Fruit fly (Drosophila melanogaster) whole organism, prepupa: ENCODE data around the gene ru.

Experiments
- Blimp-1 ChIP-seq: fragments of 200-800 bp; sonication (Bioruptor generic); optimal IDR thresholded peaks from 3 replicates; lab custom pipeline; 2017; ENCODE audit warnings: missing biosample characterization, missing genetic modification characterization, mild to moderate bottlenecking, moderate library complexity, missing genetic modification reagents
- CG10631 ChIP-seq: fragments of 200-800 bp; sonication (Bioruptor generic); optimal IDR thresholded peaks from 2 replicates; lab custom pipeline; 2016; ENCODE audit warnings: missing biosample characterization, missing genetic modification characterization
- CG11902 ChIP-seq: fragments of 200-800 bp; sonication (Bioruptor generic); optimal IDR thresholded peaks from 3 replicates; lab custom pipeline; 2016; ENCODE audit warnings: missing biosample characterization, missing genetic modification characterization
- CG15336 ChIP-seq: fragments of 200-800 bp; sonication (Bioruptor generic); IDR thresholded peaks from 2 replicates; pipeline ENCODE4 v1.3.6; 2022; ENCODE audit warnings: missing biosample characterization, missing genetic modification characterization
- CG1621 ChIP-seq: fragments of 200-800 bp; sonication (Bioruptor generic); optimal IDR thresholded peaks from 3 replicates; lab custom pipeline; 2018; ENCODE audit warnings: missing biosample characterization, mild to moderate bottlenecking, missing genetic modification characterization
- CG16779 ChIP-seq: fragments of 200-800 bp; sonication (Bioruptor generic); optimal IDR thresholded peaks from 3 replicates; lab custom pipeline; 2017; ENCODE audit warnings: missing biosample characterization, mild to moderate bottlenecking, missing genetic modification characterization
- CG3032 ChIP-seq: fragments of 200-800 bp; optimal IDR thresholded peaks from 2 replicates; lab custom pipeline; 2019; ENCODE audit warnings: missing biosample characterization, mild to moderate bottlenecking, missing genetic modification characterization, moderate library complexity
- CG31627 ChIP-seq: fragments of 200-800 bp; sonication (Bioruptor generic); optimal IDR thresholded peaks from 3 replicates; lab custom pipeline; 2016; ENCODE audit warnings: missing biosample characterization, missing genetic modification characterization
- CG32006 ChIP-seq: fragments of 200-800 bp; sonication (Bioruptor generic); optimal IDR thresholded peaks from 3 replicates; lab custom pipeline; 2017; ENCODE audit warnings: missing biosample characterization, mild to moderate bottlenecking, missing genetic modification characterization
- CG34406 ChIP-seq: fragments of 200-800 bp; sonication (Bioruptor generic); optimal IDR thresholded peaks from 3 replicates; lab custom pipeline; 2016; ENCODE audit warnings: missing biosample characterization, missing genetic modification characterization
- CG3919 ChIP-seq: fragments of 200-800 bp; sonication (Bioruptor generic); optimal IDR thresholded peaks from 3 replicates; lab custom pipeline; 2016; ENCODE audit warnings: missing biosample characterization, missing genetic modification characterization
- CG4318 ChIP-seq: fragments of 200-800 bp; sonication (Bioruptor generic); optimal IDR thresholded peaks from 3 replicates; lab custom pipeline; 2017; ENCODE audit warnings: missing biosample characterization, mild to moderate bottlenecking, missing genetic modification characterization
- CG6276 ChIP-seq: fragments of 200-800 bp; sonication (Bioruptor generic); optimal IDR thresholded peaks from 2 replicates; lab custom pipeline; 2017; ENCODE audit warnings: missing biosample characterization, mild to moderate bottlenecking, missing genetic modification characterization
- CG6792 ChIP-seq: fragments of 200-800 bp; sonication (Bioruptor generic); optimal IDR thresholded peaks from 3 replicates; lab custom pipeline; 2016; ENCODE audit warnings: missing biosample characterization, missing genetic modification characterization
- CG7368 ChIP-seq: fragments of 200-800 bp; sonication (Bioruptor generic); optimal IDR thresholded peaks from 3 replicates; lab custom pipeline; 2016; ENCODE audit warnings: missing biosample characterization, missing genetic modification characterization
- CG8119 ChIP-seq: fragments of 200-800 bp; sonication (Bioruptor generic); IDR thresholded peaks from 3 replicates; pipeline ENCODE4 v1.3.6; 2022; ENCODE audit warnings: missing biosample characterization, missing genetic modification characterization
- CG8319 ChIP-seq: fragments of 200-800 bp; sonication (Bioruptor generic); optimal IDR thresholded peaks from 3 replicates; lab custom pipeline; 2016; ENCODE audit warnings: missing biosample characterization, missing genetic modification characterization
- CG8632 ChIP-seq: fragments of 200-800 bp; sonication (Bioruptor generic); optimal IDR thresholded peaks from 3 replicates; lab custom pipeline; 2016; ENCODE audit warnings: missing biosample characterization, missing genetic modification characterization
- CG9139 ChIP-seq: fragments of 200-800 bp; sonication (Bioruptor generic); optimal IDR thresholded peaks from 3 replicates; lab custom pipeline; 2017; ENCODE audit warnings: missing biosample characterization, mild to moderate bottlenecking, missing genetic modification characterization
- Eip75B ChIP-seq: fragments of 200-800 bp; sonication (Bioruptor generic); optimal IDR thresholded peaks from 3 replicates; lab custom pipeline; 2016; ENCODE audit warnings: missing biosample characterization, missing genetic modification characterization
- Eip78C ChIP-seq: fragments of 200-800 bp; sonication (Bioruptor generic); peaks from one replicate; lab custom pipeline; 2016; ENCODE audit warnings: missing biosample characterization, missing genetic modification characterization
- Eip93F ChIP-seq: fragments of 200-800 bp; sonication (Bioruptor generic); optimal IDR thresholded peaks from 2 replicates; lab custom pipeline; 2016; ENCODE audit warnings: missing biosample characterization, mild to moderate bottlenecking, missing genetic modification characterization
- Ets21C ChIP-seq: fragments of 200-800 bp; sonication (Bioruptor generic); optimal IDR thresholded peaks from 3 replicates; lab custom pipeline; 2016; ENCODE audit warnings: missing biosample characterization, missing genetic modification characterization
- Ets96B ChIP-seq: fragments of 200-800 bp; optimal IDR thresholded peaks from 2 replicates; lab custom pipeline; 2019; ENCODE audit warnings: missing biosample characterization, mild to moderate bottlenecking, missing genetic modification characterization, moderate library complexity
- Gug ChIP-seq: fragments of 200-800 bp; sonication (Bioruptor generic); IDR thresholded peaks from 2 replicates; pipeline ENCODE4 v1.3.6; 2022; ENCODE audit warnings: missing biosample characterization, missing genetic modification characterization
- Hr38 ChIP-seq: sonication (Bioruptor generic); optimal IDR thresholded peaks from 2 replicates; lab custom pipeline; 2016; ENCODE audit warnings: missing biosample characterization, missing genetic modification characterization
- Hr39 ChIP-seq: fragments of 200-800 bp; sonication (Bioruptor generic); optimal IDR thresholded peaks from 2 replicates; lab custom pipeline; 2016; ENCODE audit warnings: missing biosample characterization, missing genetic modification characterization
- Hr4 ChIP-seq: fragments of 200-800 bp; sonication (Bioruptor generic); optimal IDR thresholded peaks from 3 replicates; lab custom pipeline; 2016; ENCODE audit warnings: missing biosample characterization, missing genetic modification characterization
- Lpt ChIP-seq: fragments of 200-800 bp; sonication (Bioruptor generic); optimal IDR thresholded peaks from 3 replicates; lab custom pipeline; 2016; ENCODE audit warnings: missing biosample characterization, missing genetic modification characterization
- Met ChIP-seq: fragments of 200-800 bp; sonication (Bioruptor generic); optimal IDR thresholded peaks from 3 replicates; lab custom pipeline; 2016; ENCODE audit warnings: missing biosample characterization, missing genetic modification characterization
- OdsH ChIP-seq: fragments of 200-800 bp; sonication (Bioruptor generic); optimal IDR thresholded peaks from 3 replicates; lab custom pipeline; 2016; ENCODE audit warnings: missing biosample characterization, missing genetic modification characterization
- Smox ChIP-seq: fragments of 200-800 bp; sonication (Bioruptor generic); optimal IDR thresholded peaks from 3 replicates; lab custom pipeline; 2016; ENCODE audit warnings: missing biosample characterization, missing genetic modification characterization
- Sox102F ChIP-seq: fragments of 200-800 bp; sonication (Bioruptor generic); optimal IDR thresholded peaks from 2 replicates; lab custom pipeline; 2016; ENCODE audit warnings: missing biosample characterization, mild to moderate bottlenecking, missing genetic modification characterization
- Sox14 ChIP-seq: fragments of 200-800 bp; sonication (Bioruptor generic); optimal IDR thresholded peaks from 3 replicates; lab custom pipeline; 2016; ENCODE audit warnings: missing biosample characterization, missing genetic modification characterization
- Sox15 ChIP-seq: fragments of 200-800 bp; sonication (Bioruptor generic); optimal IDR thresholded peaks from 3 replicates; lab custom pipeline; 2016; ENCODE audit warnings: missing biosample characterization, missing genetic modification characterization
- achi ChIP-seq: fragments of 200-800 bp; sonication (Bioruptor generic); optimal IDR thresholded peaks from 3 replicates; lab custom pipeline; 2016; ENCODE audit warnings: missing biosample characterization, missing genetic modification characterization
- acj6 ChIP-seq: fragments of 200-800 bp; sonication (Bioruptor generic); optimal IDR thresholded peaks from 3 replicates; lab custom pipeline; 2016; ENCODE audit warnings: missing biosample characterization, missing genetic modification characterization
- cyc ChIP-seq: fragments of 200-800 bp; sonication (Bioruptor generic); optimal IDR thresholded peaks from 3 replicates; lab custom pipeline; 2016; ENCODE audit warnings: missing biosample characterization, missing genetic modification characterization
- dac ChIP-seq: fragments of 200-800 bp; sonication (Bioruptor generic); optimal IDR thresholded peaks from 2 replicates; lab custom pipeline; 2017; ENCODE audit warnings: missing biosample characterization, mild to moderate bottlenecking, missing genetic modification characterization
- eg ChIP-seq: fragments of 200-800 bp; sonication (Bioruptor generic); IDR thresholded peaks from 3 replicates; pipeline ENCODE4 v1.3.6; 2022; ENCODE audit warnings: missing biosample characterization, missing genetic modification characterization
- fd59A ChIP-seq: fragments of 200-800 bp; sonication (Bioruptor generic); optimal IDR thresholded peaks from 2 replicates; lab custom pipeline; 2017; ENCODE audit warnings: missing biosample characterization, mild to moderate bottlenecking, missing genetic modification characterization, missing genetic modification reagents
- fd85E ChIP-seq: fragments of 200-800 bp; sonication (Bioruptor generic); optimal IDR thresholded peaks from 3 replicates; lab custom pipeline; 2016; ENCODE audit warnings: missing biosample characterization, missing genetic modification characterization
- fkh ChIP-seq: fragments of 200-800 bp; sonication (Bioruptor generic); optimal IDR thresholded peaks from 3 replicates; lab custom pipeline; 2017; ENCODE audit warnings: missing biosample characterization, mild to moderate bottlenecking, missing genetic modification characterization, moderate library complexity
- net ChIP-seq: fragments of 200-800 bp; sonication (Bioruptor generic); optimal IDR thresholded peaks from 3 replicates; lab custom pipeline; 2016; ENCODE audit warnings: missing biosample characterization, missing genetic modification characterization
- pdm3 ChIP-seq: fragments of 200-800 bp; sonication (Bioruptor generic); optimal IDR thresholded peaks from 3 replicates; lab custom pipeline; 2016; ENCODE audit warnings: missing biosample characterization, missing genetic modification characterization
- salr ChIP-seq, 2 experiments: fragments of 200-800 bp; sonication (Bioruptor generic); optimal IDR thresholded peaks; 3 replicates each; lab custom pipeline; 2016 to 2018; ENCODE audit warnings: missing biosample characterization in 2 of 2, missing genetic modification characterization in 2 of 2, mild to moderate bottlenecking in 1 of 2
- spab ChIP-seq: fragments of 200-800 bp; sonication (Bioruptor generic); optimal IDR thresholded peaks from 2 replicates; lab custom pipeline; 2017; ENCODE audit warnings: missing biosample characterization, mild to moderate bottlenecking, missing genetic modification characterization, missing genetic modification reagents
- svp ChIP-seq: fragments of 200-800 bp; sonication (Bioruptor generic); peaks from one replicate; lab custom pipeline; 2016; ENCODE audit warnings: missing biosample characterization, missing genetic modification characterization

ru gene

DNA sequence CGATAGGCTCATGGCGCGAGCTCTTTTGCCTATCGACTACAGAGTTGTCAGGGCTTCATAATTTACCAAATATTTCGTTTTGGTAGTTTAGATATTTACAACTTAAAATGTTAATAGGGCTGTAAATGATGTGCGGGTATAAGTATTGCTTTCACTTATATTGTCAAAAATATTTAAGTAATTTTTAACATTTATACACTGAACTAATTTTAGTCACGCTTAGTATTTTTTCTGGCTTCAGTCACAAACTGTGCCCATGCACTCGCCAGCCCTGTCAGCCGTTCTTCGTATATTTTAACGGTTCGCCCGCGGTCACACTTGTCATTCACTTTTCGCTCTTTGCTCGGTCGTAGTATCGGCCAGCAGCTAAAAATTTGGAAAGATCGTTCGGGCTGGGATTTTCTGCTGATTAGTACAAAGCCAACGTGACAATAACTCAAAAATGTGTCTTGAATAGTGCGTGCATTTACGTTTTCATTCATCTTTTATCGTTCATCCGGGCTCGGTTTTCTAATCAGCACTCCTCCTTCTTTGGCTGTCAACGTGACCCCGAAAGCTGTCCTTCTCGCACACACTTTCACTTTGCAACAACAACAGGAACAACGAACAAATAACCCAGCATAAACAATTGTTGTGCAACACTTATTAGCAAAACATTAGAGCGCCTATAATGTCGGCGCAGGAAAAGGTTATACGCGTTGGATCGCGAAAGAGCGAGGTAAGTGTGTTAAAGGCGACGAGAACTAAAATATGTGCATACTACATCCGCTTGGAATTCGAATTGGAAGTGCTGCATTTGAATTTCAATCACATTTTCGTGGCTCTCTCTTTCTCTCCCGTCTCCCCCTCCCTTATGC is 35.6 kb upstream of the ru start, which contains the start of the genes Hmbs and CG2211 (continued):
- peak; percentile 81 for TF ChIP-seq Ets96B (tag; lab: Kevin White, UChicago)
- peak; percentile 16 for TF ChIP-seq fd85E (GFP tag; lab: Kevin White, UChicago)
- peak; percentile 83 for TF ChIP-seq CG3919 (GFP tag; lab: Kevin White, UChicago)
- TF ChIP-seq fkh (GFP tag; lab: Kevin White, UChicago), result peak; percentile 22
- TF ChIP-seq CG3032 (tag; lab: Kevin White, UChicago), result peak; percentile 83
- TF ChIP-seq dac, result peak; percentile 34
- no peak for TF ChIP-seq OdsH
- no peak for TF ChIP-seq CG8319
- no peak for TF ChIP-seq pdm3 (GFP tag; lab: Kevin White, UChicago)
- peak; percentile 92 for TF ChIP-seq Sox14 (GFP tag; lab: Kevin White, UChicago)

dm6 chr3L:1335428-1335764 is 35.0 kb upstream of the ru start:
- TF ChIP-seq fd59A (GFP tag; lab: Kevin White, UChicago) (no peak), achi (GFP tag; lab: Kevin White, UChicago) (peak; percentile 58), OdsH (peak; percentile 59), CG8119 (GFP tag; lab: Robert Waterston, UW) (peak; percentile 61; the same call in 1 of the 3 replicates), pdm3 (GFP tag; lab: Kevin White, UChicago) (peak; percentile 60), Hr39 (GFP tag; lab: Kevin White, UChicago) (peak; percentile 65), CG6792 (GFP tag; lab: Kevin White, UChicago) (peak; percentile 17), CG32006 (GFP tag; lab: Kevin White, UChicago) (peak; percentile 67), Smox (GFP tag; lab: Kevin White, UChicago) (no peak), CG6276 (no peak), Lpt (peak; percentile 62), CG15336 (GFP tag; lab: Robert Waterston, UW) (peak; percentile 86), salr (GFP tag; optimal IDR thresholded peaks at IDR 0.05; lab: Kevin White, UChicago) (no peak), fkh (GFP tag; lab: Kevin White, UChicago) (no peak), Gug (GFP tag; lab: Robert Waterston, UW) (peak; percentile 70), acj6 (GFP tag; lab: Kevin White, UChicago) (peak; percentile 57), CG8632 (no peak), eg (peak; percentile 85), CG16779 (tag; lab: Kevin White, UChicago) (no peak), Sox15 (GFP tag; lab: Kevin White, UChicago) (no peak), Blimp-1 (GFP tag; lab: Kevin White, UChicago) (no peak), Eip93F (GFP tag; lab: Kevin White, UChicago) (no peak), Met (peak; percentile 64), svp (GFP tag; lab: Kevin White, UChicago) (peak; percentile 88), fd85E (GFP tag; lab: Kevin White, UChicago) (no peak), Sox102F (GFP tag; lab: Kevin White, UChicago) (peak; percentile 51), CG9139 (GFP tag; lab: Kevin White, UChicago) (no peak), Ets96B (tag; lab: Kevin White, UChicago) (no peak), Hr38 (no peak), CG3032 (tag; lab: Kevin White, UChicago) (no peak), Ets21C (GFP tag; lab: Kevin White, UChicago) (no peak), CG34406 (GFP tag; lab: Kevin White, UChicago) (peak; percentile 24), Eip75B (GFP tag; lab: Kevin White, UChicago) (peak; percentile 46), CG3919 (GFP tag; lab: Kevin White, UChicago) (peak; percentile 69), spab (no peak), CG31627 (GFP tag; lab: Kevin White, UChicago) (peak; percentile 60), dac (peak; percentile 27), CG8319 (no peak), CG7368 (GFP tag; lab: Kevin White, UChicago) (peak; percentile 41), CG4318 (no peak), Sox14 (GFP tag; lab: Kevin White, UChicago) (peak; percentile 67), CG1621 (tag; lab: Kevin White, UChicago) (no peak), cyc (GFP tag; lab: Kevin White, UChicago) (peak; percentile 56), Eip78C (peak; percentile 94), CG10631 (GFP tag; lab: Kevin White, UChicago) (peak; percentile 26), CG11902 (no peak), Hr4 (peak; percentile 86), net (GFP tag; lab: Kevin White, UChicago) (peak; percentile 55)
